Fruit fly (Drosophila melanogaster) whole organism, prepupa: ENCODE measurements around the gene CG3515.

Source experiments
- Blimp-1 ChIP-seq: fragments of 200-800 bp; sonication (Bioruptor generic); optimal IDR thresholded peaks from 3 replicates; lab custom pipeline; 2017; ENCODE audit warnings: missing biosample characterization, missing genetic modification characterization, mild to moderate bottlenecking, moderate library complexity, missing genetic modification reagents
- CG10631 ChIP-seq: fragments of 200-800 bp; sonication (Bioruptor generic); optimal IDR thresholded peaks from 2 replicates; lab custom pipeline; 2016; ENCODE audit warnings: missing biosample characterization, missing genetic modification characterization
- CG10669 ChIP-seq: fragments of 200-800 bp; sonication (Bioruptor generic); optimal IDR thresholded peaks from 3 replicates; lab custom pipeline; 2018; ENCODE audit warnings: missing biosample characterization, mild to moderate bottlenecking, missing genetic modification characterization, moderate library complexity
- CG11294 ChIP-seq: fragments of 200-800 bp; sonication (Bioruptor generic); IDR thresholded peaks from 2 replicates; pipeline ENCODE4 v1.3.6; 2022; ENCODE audit warnings: missing biosample characterization, missing genetic modification characterization
- CG11902 ChIP-seq: fragments of 200-800 bp; sonication (Bioruptor generic); optimal IDR thresholded peaks from 3 replicates; lab custom pipeline; 2016; ENCODE audit warnings: missing biosample characterization, missing genetic modification characterization
- CG15336 ChIP-seq: fragments of 200-800 bp; sonication (Bioruptor generic); IDR thresholded peaks from 2 replicates; pipeline ENCODE4 v1.3.6; 2022; ENCODE audit warnings: missing biosample characterization, missing genetic modification characterization
- CG1621 ChIP-seq: fragments of 200-800 bp; sonication (Bioruptor generic); optimal IDR thresholded peaks from 3 replicates; lab custom pipeline; 2018; ENCODE audit warnings: missing biosample characterization, mild to moderate bottlenecking, missing genetic modification characterization
- CG16779 ChIP-seq: fragments of 200-800 bp; sonication (Bioruptor generic); optimal IDR thresholded peaks from 3 replicates; lab custom pipeline; 2017; ENCODE audit warnings: missing biosample characterization, mild to moderate bottlenecking, missing genetic modification characterization
- CG31627 ChIP-seq: fragments of 200-800 bp; sonication (Bioruptor generic); optimal IDR thresholded peaks from 3 replicates; lab custom pipeline; 2016; ENCODE audit warnings: missing biosample characterization, missing genetic modification characterization
- CG32006 ChIP-seq: fragments of 200-800 bp; sonication (Bioruptor generic); optimal IDR thresholded peaks from 3 replicates; lab custom pipeline; 2017; ENCODE audit warnings: missing biosample characterization, mild to moderate bottlenecking, missing genetic modification characterization
- CG3919 ChIP-seq: fragments of 200-800 bp; sonication (Bioruptor generic); optimal IDR thresholded peaks from 3 replicates; lab custom pipeline; 2016; ENCODE audit warnings: missing biosample characterization, missing genetic modification characterization
- CG4318 ChIP-seq: fragments of 200-800 bp; sonication (Bioruptor generic); optimal IDR thresholded peaks from 3 replicates; lab custom pipeline; 2017; ENCODE audit warnings: missing biosample characterization, mild to moderate bottlenecking, missing genetic modification characterization
- CG6163 ChIP-seq: fragments of 200-800 bp; sonication (Bioruptor generic); IDR thresholded peaks from 3 replicates; pipeline ENCODE4 v1.3.6; 2022; ENCODE audit warnings: missing biosample characterization, missing genetic modification characterization
- CG6276 ChIP-seq: fragments of 200-800 bp; sonication (Bioruptor generic); optimal IDR thresholded peaks from 2 replicates; lab custom pipeline; 2017; ENCODE audit warnings: missing biosample characterization, mild to moderate bottlenecking, missing genetic modification characterization
- CG6792 ChIP-seq: fragments of 200-800 bp; sonication (Bioruptor generic); optimal IDR thresholded peaks from 3 replicates; lab custom pipeline; 2016; ENCODE audit warnings: missing biosample characterization, missing genetic modification characterization
- CG6808 ChIP-seq: fragments of 200-800 bp; sonication (Bioruptor generic); optimal IDR thresholded peaks from 3 replicates; lab custom pipeline; 2017; ENCODE audit warnings: missing biosample characterization, missing genetic modification characterization, mild to moderate bottlenecking, moderate library complexity, missing genetic modification reagents
- CG7368 ChIP-seq: fragments of 200-800 bp; sonication (Bioruptor generic); optimal IDR thresholded peaks from 3 replicates; lab custom pipeline; 2016; ENCODE audit warnings: missing biosample characterization, missing genetic modification characterization
- CG8119 ChIP-seq: fragments of 200-800 bp; sonication (Bioruptor generic); IDR thresholded peaks from 3 replicates; pipeline ENCODE4 v1.3.6; 2022; ENCODE audit warnings: missing biosample characterization, missing genetic modification characterization
- CG8319 ChIP-seq: fragments of 200-800 bp; sonication (Bioruptor generic); optimal IDR thresholded peaks from 3 replicates; lab custom pipeline; 2016; ENCODE audit warnings: missing biosample characterization, missing genetic modification characterization
- CG8632 ChIP-seq: fragments of 200-800 bp; sonication (Bioruptor generic); optimal IDR thresholded peaks from 3 replicates; lab custom pipeline; 2016; ENCODE audit warnings: missing biosample characterization, missing genetic modification characterization
- Eip75B ChIP-seq: fragments of 200-800 bp; sonication (Bioruptor generic); optimal IDR thresholded peaks from 3 replicates; lab custom pipeline; 2016; ENCODE audit warnings: missing biosample characterization, missing genetic modification characterization
- Eip78C ChIP-seq: fragments of 200-800 bp; sonication (Bioruptor generic); peaks from one replicate; lab custom pipeline; 2016; ENCODE audit warnings: missing biosample characterization, missing genetic modification characterization
- Eip93F ChIP-seq: fragments of 200-800 bp; sonication (Bioruptor generic); optimal IDR thresholded peaks from 2 replicates; lab custom pipeline; 2016; ENCODE audit warnings: missing biosample characterization, mild to moderate bottlenecking, missing genetic modification characterization
- Ets96B ChIP-seq: fragments of 200-800 bp; optimal IDR thresholded peaks from 2 replicates; lab custom pipeline; 2019; ENCODE audit warnings: missing biosample characterization, mild to moderate bottlenecking, missing genetic modification characterization, moderate library complexity
- Gug ChIP-seq: fragments of 200-800 bp; sonication (Bioruptor generic); IDR thresholded peaks from 2 replicates; pipeline ENCODE4 v1.3.6; 2022; ENCODE audit warnings: missing biosample characterization, missing genetic modification characterization
- Hr38 ChIP-seq: sonication (Bioruptor generic); optimal IDR thresholded peaks from 2 replicates; lab custom pipeline; 2016; ENCODE audit warnings: missing biosample characterization, missing genetic modification characterization
- Hr39 ChIP-seq: fragments of 200-800 bp; sonication (Bioruptor generic); optimal IDR thresholded peaks from 2 replicates; lab custom pipeline; 2016; ENCODE audit warnings: missing biosample characterization, missing genetic modification characterization
- Hr4 ChIP-seq: fragments of 200-800 bp; sonication (Bioruptor generic); optimal IDR thresholded peaks from 3 replicates; lab custom pipeline; 2016; ENCODE audit warnings: missing biosample characterization, missing genetic modification characterization
- Met ChIP-seq: fragments of 200-800 bp; sonication (Bioruptor generic); optimal IDR thresholded peaks from 3 replicates; lab custom pipeline; 2016; ENCODE audit warnings: missing biosample characterization, missing genetic modification characterization
- OdsH ChIP-seq: fragments of 200-800 bp; sonication (Bioruptor generic); optimal IDR thresholded peaks from 3 replicates; lab custom pipeline; 2016; ENCODE audit warnings: missing biosample characterization, missing genetic modification characterization
- Smox ChIP-seq: fragments of 200-800 bp; sonication (Bioruptor generic); optimal IDR thresholded peaks from 3 replicates; lab custom pipeline; 2016; ENCODE audit warnings: missing biosample characterization, missing genetic modification characterization
- Sox102F ChIP-seq: fragments of 200-800 bp; sonication (Bioruptor generic); optimal IDR thresholded peaks from 2 replicates; lab custom pipeline; 2016; ENCODE audit warnings: missing biosample characterization, mild to moderate bottlenecking, missing genetic modification characterization
- Sox14 ChIP-seq: fragments of 200-800 bp; sonication (Bioruptor generic); optimal IDR thresholded peaks from 3 replicates; lab custom pipeline; 2016; ENCODE audit warnings: missing biosample characterization, missing genetic modification characterization
- Sox15 ChIP-seq: fragments of 200-800 bp; sonication (Bioruptor generic); optimal IDR thresholded peaks from 3 replicates; lab custom pipeline; 2016; ENCODE audit warnings: missing biosample characterization, missing genetic modification characterization
- achi ChIP-seq: fragments of 200-800 bp; sonication (Bioruptor generic); optimal IDR thresholded peaks from 3 replicates; lab custom pipeline; 2016; ENCODE audit warnings: missing biosample characterization, missing genetic modification characterization
- acj6 ChIP-seq: fragments of 200-800 bp; sonication (Bioruptor generic); optimal IDR thresholded peaks from 3 replicates; lab custom pipeline; 2016; ENCODE audit warnings: missing biosample characterization, missing genetic modification characterization
- cyc ChIP-seq: fragments of 200-800 bp; sonication (Bioruptor generic); optimal IDR thresholded peaks from 3 replicates; lab custom pipeline; 2016; ENCODE audit warnings: missing biosample characterization, missing genetic modification characterization
- dac ChIP-seq: fragments of 200-800 bp; sonication (Bioruptor generic); optimal IDR thresholded peaks from 2 replicates; lab custom pipeline; 2017; ENCODE audit warnings: missing biosample characterization, mild to moderate bottlenecking, missing genetic modification characterization
- dsx ChIP-seq: fragments of 200-800 bp; optimal IDR thresholded peaks from 3 replicates; lab custom pipeline; 2019; ENCODE audit warnings: missing biosample characterization, mild to moderate bottlenecking, missing genetic modification characterization, moderate library complexity; ENCODE audit not compliant: poor library complexity, severe bottlenecking
- eg ChIP-seq: fragments of 200-800 bp; sonication (Bioruptor generic); IDR thresholded peaks from 3 replicates; pipeline ENCODE4 v1.3.6; 2022; ENCODE audit warnings: missing biosample characterization, missing genetic modification characterization
- esn ChIP-seq: fragments of 200-800 bp; sonication (Bioruptor generic); optimal IDR thresholded peaks from 2 replicates; lab custom pipeline; 2016; ENCODE audit warnings: missing biosample characterization, mild to moderate bottlenecking, missing genetic modification characterization, moderate library complexity
- fd59A ChIP-seq: fragments of 200-800 bp; sonication (Bioruptor generic); optimal IDR thresholded peaks from 2 replicates; lab custom pipeline; 2017; ENCODE audit warnings: missing biosample characterization, mild to moderate bottlenecking, missing genetic modification characterization, missing genetic modification reagents
- fd85E ChIP-seq: fragments of 200-800 bp; sonication (Bioruptor generic); optimal IDR thresholded peaks from 3 replicates; lab custom pipeline; 2016; ENCODE audit warnings: missing biosample characterization, missing genetic modification characterization
- fkh ChIP-seq: fragments of 200-800 bp; sonication (Bioruptor generic); optimal IDR thresholded peaks from 3 replicates; lab custom pipeline; 2017; ENCODE audit warnings: missing biosample characterization, mild to moderate bottlenecking, missing genetic modification characterization, moderate library complexity
- lz ChIP-seq: fragments of 200-800 bp; sonication (Bioruptor generic); optimal IDR thresholded peaks from 3 replicates; lab custom pipeline; 2016; ENCODE audit warnings: missing biosample characterization, missing genetic modification characterization
- net ChIP-seq: fragments of 200-800 bp; sonication (Bioruptor generic); optimal IDR thresholded peaks from 3 replicates; lab custom pipeline; 2016; ENCODE audit warnings: missing biosample characterization, missing genetic modification characterization
- pdm3 ChIP-seq: fragments of 200-800 bp; sonication (Bioruptor generic); optimal IDR thresholded peaks from 3 replicates; lab custom pipeline; 2016; ENCODE audit warnings: missing biosample characterization, missing genetic modification characterization
- salr ChIP-seq, 2 experiments: fragments of 200-800 bp; sonication (Bioruptor generic); optimal IDR thresholded peaks; 3 replicates each; lab custom pipeline; 2016 to 2018; ENCODE audit warnings: missing biosample characterization in 2 of 2, missing genetic modification characterization in 2 of 2, mild to moderate bottlenecking in 1 of 2
- spab ChIP-seq: fragments of 200-800 bp; sonication (Bioruptor generic); optimal IDR thresholded peaks from 2 replicates; lab custom pipeline; 2017; ENCODE audit warnings: missing biosample characterization, mild to moderate bottlenecking, missing genetic modification characterization, missing genetic modification reagents
- ss ChIP-seq, 2 experiments: fragments of 200-800 bp; sonication (Bioruptor generic); optimal IDR thresholded peaks; 2 replicates in 1 of 2; 3 replicates in 1 of 2; lab custom pipeline; 2017 to 2018; ENCODE audit warnings: mild to moderate bottlenecking in 2 of 2, missing biosample characterization in 2 of 2, missing genetic modification characterization in 2 of 2, moderate library complexity in 1 of 2
- svp ChIP-seq: fragments of 200-800 bp; sonication (Bioruptor generic); peaks from one replicate; lab custom pipeline; 2016; ENCODE audit warnings: missing biosample characterization, missing genetic modification characterization
- topi ChIP-seq: fragments of 200-800 bp; sonication (Bioruptor generic); optimal IDR thresholded peaks from 3 replicates; lab custom pipeline; 2016; ENCODE audit warnings: missing biosample characterization, missing genetic modification characterization

The CG3515 gene

dm6 chr2L:2584461-2585056 lies 31.9 kb upstream of the CG3515 start:
- TF ChIP-seq Sox14 (GFP tag; lab: Kevin White, UChicago), result peak; percentile 20
- no peak for TF ChIP-seq CG32006 (GFP tag; lab: Kevin White, UChicago)
- TF ChIP-seq Hr38 (GFP tag; lab: Kevin White, UChicago), result no peak
- TF ChIP-seq OdsH (GFP tag; lab: Kevin White, UChicago), result no peak
- no peak for TF ChIP-seq fd59A (GFP tag; lab: Kevin White, UChicago)
- no peak for TF ChIP-seq dsx (GFP tag; lab: Kevin White, UChicago)
- no peak for TF ChIP-seq CG6276 (GFP tag; lab: Kevin White, UChicago)
- TF ChIP-seq CG11902 (GFP tag; lab: Kevin White, UChicago), result no peak
- peak; percentile 47; the same call in 2 of the 3 replicates for TF ChIP-seq eg (GFP tag; lab: Robert Waterston, UW)
- TF ChIP-seq Eip75B (GFP tag; lab: Kevin White, UChicago), result no peak
- TF ChIP-seq fkh (GFP tag; lab: Kevin White, UChicago), result no peak
- no peak for TF ChIP-seq Smox (GFP tag; lab: Kevin White, UChicago)
- peak; percentile 8 for TF ChIP-seq CG6792 (GFP tag; lab: Kevin White, UChicago)
- peak; percentile 88 for TF ChIP-seq svp (GFP tag; lab: Kevin White, UChicago)
- TF ChIP-seq topi, result peak; percentile 30
- peak; percentile 6 for TF ChIP-seq achi (GFP tag; lab: Kevin White, UChicago)
- no peak for TF ChIP-seq CG16779 (tag; lab: Kevin White, UChicago)
- peak; percentile 85 for TF ChIP-seq Eip78C (GFP tag; lab: Kevin White, UChicago)
- peak; percentile 59 for TF ChIP-seq CG6808
- no peak for TF ChIP-seq CG10631 (GFP tag; lab: Kevin White, UChicago)
- no peak for TF ChIP-seq CG11294 (GFP tag; lab: Robert Waterston, UW)
- TF ChIP-seq CG7368 (GFP tag; lab: Kevin White, UChicago), result no peak
- TF ChIP-seq CG8632, result no peak
- no peak for TF ChIP-seq Met (GFP tag; lab: Kevin White, UChicago)
- peak; percentile 26 for TF ChIP-seq lz
- no peak for TF ChIP-seq net
- no peak for TF ChIP-seq Hr4 (GFP tag; lab: Kevin White, UChicago)
- TF ChIP-seq CG31627 (GFP tag; lab: Kevin White, UChicago), result no peak
- peak; percentile 8 for TF ChIP-seq CG1621 (tag; lab: Kevin White, UChicago)
- no peak for TF ChIP-seq Sox102F (GFP tag; lab: Kevin White, UChicago)
- TF ChIP-seq esn (GFP tag; lab: Kevin White, UChicago), result no peak
- TF ChIP-seq cyc, result peak; percentile 24
- peak; percentile 23 for TF ChIP-seq Hr39 (GFP tag; lab: Kevin White, UChicago)
- TF ChIP-seq Ets96B, result peak; percentile 19
- peak; percentile 45; the same call in 2 of the 3 replicates for TF ChIP-seq CG6163 (GFP tag; lab: Robert Waterston, UW)
- no peak for TF ChIP-seq Gug (GFP tag; lab: Robert Waterston, UW)
- no peak for TF ChIP-seq CG10669
- TF ChIP-seq spab (GFP tag; lab: Kevin White, UChicago), result peak; percentile 40
- TF ChIP-seq CG4318 (GFP tag; lab: Kevin White, UChicago), result no peak
- no peak for TF ChIP-seq pdm3 (GFP tag; lab: Kevin White, UChicago)
- TF ChIP-seq Sox15 (GFP tag; lab: Kevin White, UChicago), result no peak
- peak; percentile 17 for TF ChIP-seq acj6
- TF ChIP-seq fd85E, result no peak
- no peak for TF ChIP-seq salr (GFP tag; optimal IDR thresholded peaks at IDR 0.05; lab: Kevin White, UChicago)
- no peak for TF ChIP-seq ss (GFP tag; optimal IDR thresholded peaks at IDR 0.05; lab: Kevin White, UChicago)
- no peak for TF ChIP-seq Blimp-1
- TF ChIP-seq dac (GFP tag; lab: Kevin White, UChicago), result no peak
- TF ChIP-seq CG15336, result peak; percentile 57
- no peak for TF ChIP-seq Eip93F
- TF ChIP-seq CG8319 (GFP tag; lab: Kevin White, UChicago), result no peak
- no peak; the same call in 2 of the 3 replicates for TF ChIP-seq CG8119 (GFP tag; lab: Robert Waterston, UW)
- no peak for TF ChIP-seq CG3919
